Worm (Caenorhabditis elegans) whole organism, L1 larva: Measurements from ENCODE around the gene Y37E11AR.7.

Experiments
- C34B4.2 ChIP-seq: sonication (generic microtip); optimal IDR thresholded peaks from 2 replicates; lab custom pipeline; 2017; ENCODE audit warnings: mild to moderate bottlenecking, missing genetic modification characterization, missing compliant biosample characterization
- F16B12.6 ChIP-seq: fragments of 150-350 bp; optimal IDR thresholded peaks from 2 replicates; lab custom pipeline; 2014; ENCODE audit warnings: missing biosample characterization, missing genetic modification characterization
- alr-1 ChIP-seq: fragments of 200-800 bp; sonication (Bioruptor generic); optimal IDR thresholded peaks from 2 replicates; lab custom pipeline; 2018; ENCODE audit warnings: borderline replicate concordance, mild to moderate bottlenecking, missing genetic modification characterization, missing compliant biosample characterization
- ceh-63 ChIP-seq: fragments of 200-800 bp; sonication (Bioruptor generic); optimal IDR thresholded peaks from 2 replicates; lab custom pipeline; 2018; ENCODE audit warnings: mild to moderate bottlenecking, missing genetic modification characterization, missing compliant biosample characterization
- ceh-8 ChIP-seq: fragments of 200-800 bp; sonication (Bioruptor generic); optimal IDR thresholded peaks from 2 replicates; lab custom pipeline; 2018; ENCODE audit warnings: mild to moderate bottlenecking, missing genetic modification characterization, moderate library complexity, missing compliant biosample characterization
- ceh-82 ChIP-seq, 3 experiments: fragments of 150-350 bp in 1 of 3; sonication (generic microtip) in 2 of 3; optimal IDR thresholded peaks; 2 replicates each; lab custom pipeline; 2014 to 2017; ENCODE audit warnings: missing biosample characterization in 3 of 3, missing genetic modification characterization in 3 of 3
- ceh-88 ChIP-seq: fragments of 200-800 bp; sonication (Bioruptor generic); IDR thresholded peaks from 2 replicates; pipeline ENCODE4 v1.3.6; 2022; ENCODE audit warnings: missing genetic modification characterization, missing compliant biosample characterization
- ceh-90 ChIP-seq: sonication (generic microtip); optimal IDR thresholded peaks from 2 replicates; lab custom pipeline; 2016; ENCODE audit warnings: missing genetic modification characterization, missing compliant biosample characterization
- ces-1 ChIP-seq: fragments of 150-350 bp; optimal IDR thresholded peaks from 2 replicates; lab custom pipeline; 2014; ENCODE audit warnings: missing biosample characterization, missing genetic modification reagents, missing genetic modification characterization
- dsc-1 ChIP-seq: sonication (generic microtip); optimal IDR thresholded peaks from 2 replicates; lab custom pipeline; 2016; ENCODE audit warnings: mild to moderate bottlenecking, missing genetic modification characterization, missing compliant biosample characterization
- efl-1 ChIP-seq, 4 experiments: fragments of 150-350 bp; optimal IDR thresholded peaks in 3 of 4; peaks in 1 of 4; 1 replicate in 1 of 4; 2 replicates in 3 of 4; lab custom pipeline; 2014; ENCODE audit warnings: missing biosample characterization in 2 of 4, missing genetic modification characterization in 2 of 4, missing genetic modification reagents in 2 of 4
- egl-13 ChIP-seq: sonication (generic microtip); optimal IDR thresholded peaks from 2 replicates; lab custom pipeline; 2016; ENCODE audit warnings: missing genotype, missing genetic modification reagents, missing genetic modification characterization, missing compliant biosample characterization
- elt-3 ChIP-seq, 6 experiments: fragments of 150-350 bp in 1 of 6; sonication (generic microtip); optimal IDR thresholded peaks; 2 replicates each; lab custom pipeline; 2017 to 2018; ENCODE audit warnings: missing biosample characterization in 6 of 6, missing genetic modification characterization in 6 of 6, inconsistent platforms in 1 of 6
- fkh-4 ChIP-seq: sonication (generic microtip); optimal IDR thresholded peaks from 2 replicates; lab custom pipeline; 2016; ENCODE audit warnings: missing compliant biosample characterization, missing genetic modification characterization, borderline replicate concordance
- fkh-8 ChIP-seq: sonication (generic microtip); optimal IDR thresholded peaks from 2 replicates; lab custom pipeline; 2016; ENCODE audit warnings: mild to moderate bottlenecking, missing genetic modification characterization, missing compliant biosample characterization
- grh-1 ChIP-seq: fragments of 200-800 bp; sonication (Bioruptor generic); IDR thresholded peaks from 2 replicates; pipeline ENCODE4 v1.3.6; 2022; ENCODE audit warnings: missing genetic modification reagents, missing genetic modification characterization, missing compliant biosample characterization
- hlh-17 ChIP-seq: fragments of 200-800 bp; sonication (Bioruptor generic); optimal IDR thresholded peaks from 2 replicates; lab custom pipeline; 2018; ENCODE audit warnings: missing genetic modification characterization, mild to moderate bottlenecking, missing compliant biosample characterization, moderate library complexity, borderline replicate concordance
- hlh-4 ChIP-seq: sonication (generic microtip); optimal IDR thresholded peaks from 2 replicates; lab custom pipeline; 2016; ENCODE audit warnings: mild to moderate bottlenecking, missing genetic modification characterization, missing compliant biosample characterization
- jun-1 ChIP-seq: fragments of 150-350 bp; optimal IDR thresholded peaks from 2 replicates; lab custom pipeline; 2014; ENCODE audit warnings: missing biosample characterization, missing genetic modification reagents, missing genetic modification characterization
- lin-14 ChIP-seq: fragments of 200-800 bp; sonication (Bioruptor generic); optimal IDR thresholded peaks from 2 replicates; lab custom pipeline; 2018; ENCODE audit warnings: mild to moderate bottlenecking, missing genetic modification characterization, moderate library complexity, missing compliant biosample characterization
- lin-15B ChIP-seq: fragments of 150-350 bp; sonication (generic microtip); optimal IDR thresholded peaks from 3 replicates; lab custom pipeline; 2014; ENCODE audit warnings: missing biosample characterization, missing genetic modification characterization
- lin-35 ChIP-seq, 2 experiments: fragments of 150-350 bp; optimal IDR thresholded peaks; 2 replicates each; lab custom pipeline; 2014; ENCODE audit warnings: missing biosample characterization in 2 of 2, missing genetic modification characterization in 2 of 2, missing genetic modification reagents in 2 of 2
- lin-39 ChIP-seq: fragments of 150-350 bp; optimal IDR thresholded peaks from 2 replicates; lab custom pipeline; 2014; ENCODE audit warnings: missing biosample characterization, missing genetic modification reagents, missing genetic modification characterization
- lir-3 ChIP-seq: sonication (generic microtip); optimal IDR thresholded peaks from 2 replicates; lab custom pipeline; 2016; ENCODE audit warnings: mild to moderate bottlenecking, missing genetic modification characterization, moderate library complexity, missing compliant biosample characterization; ENCODE audit not compliant: poor library complexity
- lsy-2 ChIP-seq, 2 experiments: fragments of 150-350 bp; optimal IDR thresholded peaks; 2 replicates each; lab custom pipeline; 2014; ENCODE audit warnings: missing biosample characterization in 2 of 2, missing genetic modification characterization in 2 of 2
- mdl-1 ChIP-seq, 2 experiments: fragments of 150-350 bp; optimal IDR thresholded peaks; 2 replicates each; lab custom pipeline; 2014 to 2017; ENCODE audit warnings: missing biosample characterization in 2 of 2, missing genetic modification characterization in 2 of 2, inconsistent platforms in 1 of 2
- mep-1 ChIP-seq: fragments of 150-350 bp; optimal IDR thresholded peaks from 2 replicates; lab custom pipeline; 2014; ENCODE audit warnings: missing biosample characterization, missing genetic modification characterization
- nhr-12 ChIP-seq: sonication (generic microtip); optimal IDR thresholded peaks from 2 replicates; lab custom pipeline; 2017; ENCODE audit warnings: missing biosample characterization, missing genetic modification characterization
- nhr-19 ChIP-seq: fragments of 200-800 bp; sonication (Bioruptor generic); conservative IDR thresholded peaks from 2 replicates; pipeline ENCODE4 v1.3.6; 2022; ENCODE audit warnings: missing genetic modification characterization, missing compliant biosample characterization
- nhr-20 ChIP-seq: sonication (generic microtip); optimal IDR thresholded peaks from 2 replicates; lab custom pipeline; 2016; ENCODE audit warnings: mild to moderate bottlenecking, missing genetic modification characterization, missing compliant biosample characterization
- nhr-28 ChIP-seq: fragments of 150-350 bp; optimal IDR thresholded peaks from 2 replicates; lab custom pipeline; 2014; ENCODE audit warnings: missing biosample characterization, missing genetic modification characterization
- nhr-47 ChIP-seq: sonication (generic microtip); optimal IDR thresholded peaks from 2 replicates; lab custom pipeline; 2016; ENCODE audit warnings: mild to moderate bottlenecking, missing genetic modification characterization, moderate library complexity, missing compliant biosample characterization
- nhr-71 ChIP-seq: sonication (generic microtip); optimal IDR thresholded peaks from 2 replicates; lab custom pipeline; 2016; ENCODE audit warnings: mild to moderate bottlenecking, missing genetic modification characterization, moderate library complexity, missing compliant biosample characterization
- nhr-76 ChIP-seq: sonication (generic microtip); optimal IDR thresholded peaks from 2 replicates; lab custom pipeline; 2017; ENCODE audit warnings: missing biosample characterization, missing genetic modification characterization
- nhr-77 ChIP-seq: fragments of 150-350 bp; optimal IDR thresholded peaks from 2 replicates; lab custom pipeline; 2014; ENCODE audit warnings: missing biosample characterization, missing genetic modification characterization
- pax-3 ChIP-seq: fragments of 200-800 bp; sonication (Bioruptor generic); optimal IDR thresholded peaks from 2 replicates; lab custom pipeline; 2018; ENCODE audit warnings: mild to moderate bottlenecking, missing genetic modification characterization, moderate library complexity, missing compliant biosample characterization
- pqm-1 ChIP-seq: sonication (generic microtip); optimal IDR thresholded peaks from 3 replicates; lab custom pipeline; 2017; ENCODE audit warnings: missing biosample characterization, missing genetic modification characterization
- rnt-1 ChIP-seq: sonication (generic microtip); optimal IDR thresholded peaks from 2 replicates; lab custom pipeline; 2016; ENCODE audit warnings: mild to moderate bottlenecking, missing genetic modification characterization, moderate library complexity, missing compliant biosample characterization
- skn-1 ChIP-seq: fragments of 150-350 bp; optimal IDR thresholded peaks from 2 replicates; lab custom pipeline; 2014; ENCODE audit warnings: missing biosample characterization, missing genetic modification characterization
- snpc-4 ChIP-seq: fragments of 150-350 bp; optimal IDR thresholded peaks from 2 replicates; lab custom pipeline; 2014; ENCODE audit warnings: missing biosample characterization, missing genetic modification characterization
- snu-23 ChIP-seq: sonication (generic microtip); optimal IDR thresholded peaks from 2 replicates; lab custom pipeline; 2016; ENCODE audit warnings: missing genetic modification characterization, missing compliant biosample characterization
- sox-4 ChIP-seq: sonication (generic microtip); optimal IDR thresholded peaks from 2 replicates; lab custom pipeline; 2016; ENCODE audit warnings: missing genetic modification characterization, missing compliant biosample characterization
- sup-37 ChIP-seq: fragments of 200-800 bp; sonication (Bioruptor generic); optimal IDR thresholded peaks from 2 replicates; lab custom pipeline; 2018; ENCODE audit warnings: mild to moderate bottlenecking, missing genetic modification characterization, missing compliant biosample characterization
- swsn-7 ChIP-seq: sonication (generic microtip); optimal IDR thresholded peaks from 2 replicates; lab custom pipeline; 2016; ENCODE audit warnings: missing genetic modification characterization, missing compliant biosample characterization
- tbx-2 ChIP-seq: sonication (generic microtip); optimal IDR thresholded peaks from 2 replicates; lab custom pipeline; 2016; ENCODE audit warnings: missing genetic modification characterization, missing compliant biosample characterization
- tlp-1 ChIP-seq: fragments of 150-350 bp; optimal IDR thresholded peaks from 2 replicates; lab custom pipeline; 2014; ENCODE audit warnings: missing biosample characterization, missing genetic modification characterization
- unc-130 ChIP-seq: fragments of 150-350 bp; optimal IDR thresholded peaks from 2 replicates; lab custom pipeline; 2017; ENCODE audit warnings: missing biosample characterization, missing genetic modification characterization, inconsistent platforms
- unc-62 ChIP-seq: fragments of 150-350 bp; optimal IDR thresholded peaks from 2 replicates; lab custom pipeline; 2014; ENCODE audit warnings: missing biosample characterization, missing genetic modification reagents, missing genetic modification characterization
- unc-98 ChIP-seq: fragments of 200-800 bp; sonication (Bioruptor generic); IDR thresholded peaks from 2 replicates; pipeline ENCODE4 v1.3.6; 2022; ENCODE audit warnings: missing genetic modification characterization, missing compliant biosample characterization
- vab-15 ChIP-seq: sonication (generic microtip); optimal IDR thresholded peaks from 2 replicates; lab custom pipeline; 2017; ENCODE audit warnings: missing genotype, mild to moderate bottlenecking, missing genetic modification characterization, missing compliant biosample characterization
- zip-4 ChIP-seq: fragments of 200-800 bp; sonication (Bioruptor generic); optimal IDR thresholded peaks from 2 replicates; lab custom pipeline; 2018; ENCODE audit warnings: mild to moderate bottlenecking, missing genetic modification characterization, moderate library complexity, missing compliant biosample characterization
- ztf-4 ChIP-seq: fragments of 150-350 bp; optimal IDR thresholded peaks from 2 replicates; lab custom pipeline; 2014; ENCODE audit warnings: missing biosample characterization, missing genetic modification characterization

Gene Y37E11AR.7

DNA sequence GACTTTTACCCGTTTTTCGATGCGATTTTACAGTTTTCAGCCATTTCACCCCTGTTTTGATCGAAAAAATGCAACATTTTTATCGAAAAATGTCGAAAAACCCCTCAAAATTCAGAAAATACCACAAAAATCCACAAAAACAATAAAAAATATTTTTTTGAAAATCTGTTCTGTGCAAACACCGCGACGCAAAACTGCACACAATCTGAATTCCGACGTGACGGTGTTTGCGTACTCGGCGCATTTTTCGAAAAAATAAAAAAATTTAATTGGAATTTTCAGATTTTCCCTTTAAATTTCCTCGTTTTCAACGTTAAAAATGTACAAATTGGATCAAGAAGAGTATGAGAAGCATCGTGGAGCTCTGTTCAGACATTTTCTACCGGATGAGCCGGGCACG lies 29.4 kb downstream of the Y37E11AR.7 start, which contains the start of gene smgl-2 (continued):
- peak; percentile 71 for TF ChIP-seq nhr-19 (GFP tag; lab: Robert Waterston, UW)
- TF ChIP-seq nhr-20 (tag; lab: Kevin White, UChicago), result peak; percentile 76
- peak; percentile 53 for TF ChIP-seq ceh-8 (GFP tag; lab: Kevin White, UChicago)
- TF ChIP-seq nhr-71 (tag; lab: Kevin White, UChicago), result peak; percentile 86
- peak; percentile 65 for TF ChIP-seq egl-13 (tag; lab: Kevin White, UChicago)
- peak; percentile 86 to 88 for TF ChIP-seq lsy-2 (tag; optimal IDR thresholded peaks at IDR 0.05; lab: Kevin White, UChicago)
- TF ChIP-seq pax-3 (tag; lab: Kevin White, UChicago), result peak; percentile 50
- TF ChIP-seq zip-4 (GFP tag; lab: Kevin White, UChicago), result peak; percentile 69
- TF ChIP-seq lin-35 (GFP tag; optimal IDR thresholded peaks at IDR 0.05; lab: Kevin White, UChicago), result peak; percentile 74 to 88
- TF ChIP-seq elt-3 (tag; optimal IDR thresholded peaks at IDR 0.05; lab: Kevin White, UChicago), result peak in 2 of 6 experiments; percentile 46 to 53
- no peak for TF ChIP-seq lir-3 (tag; lab: Kevin White, UChicago)
- no peak for TF ChIP-seq hlh-17
- no peak for TF ChIP-seq pqm-1
- TF ChIP-seq dsc-1 (tag; lab: Kevin White, UChicago), result peak; percentile 82
- TF ChIP-seq tlp-1, result no peak
- peak; percentile 52; the same call in 1 of the 2 replicates for TF ChIP-seq ceh-88 (GFP tag; lab: Robert Waterston, UW)
- no peak for TF ChIP-seq rnt-1 (tag; lab: Kevin White, UChicago)
- no peak for TF ChIP-seq fkh-4 (tag; lab: Kevin White, UChicago)
- no peak for TF ChIP-seq C34B4.2
- TF ChIP-seq lin-14 (GFP tag; lab: Kevin White, UChicago), result no peak
- peak; percentile 100 for TF ChIP-seq F16B12.6 (tag; lab: Kevin White, UChicago)
- peak; percentile 97 for TF ChIP-seq mep-1 (tag; lab: Kevin White, UChicago)
- peak; percentile 63 for TF ChIP-seq snpc-4 (tag; lab: Kevin White, UChicago)
- peak; percentile 51 to 82 (median 77) for TF ChIP-seq ceh-82 (tag; optimal IDR thresholded peaks at IDR 0.05; lab: Kevin White, UChicago)
- TF ChIP-seq skn-1 (tag; lab: Kevin White, UChicago), result peak; percentile 47
- TF ChIP-seq efl-1 (optimal IDR thresholded peaks at IDR 0.05; lab: Kevin White, UChicago), result peak; percentile 73 to 87
- TF ChIP-seq efl-1 (GFP tag; optimal IDR thresholded peaks at IDR 0.05 in 1 of 2; lab: Kevin White, UChicago), result peak; percentile 88 to 99
- no peak for TF ChIP-seq hlh-4 (tag; lab: Kevin White, UChicago)
- TF ChIP-seq lin-15B, result peak; percentile 80
- no peak for TF ChIP-seq nhr-77 (tag; lab: Kevin White, UChicago)
- no peak for TF ChIP-seq sup-37
- TF ChIP-seq ceh-90 (tag; lab: Kevin White, UChicago), result no peak
- TF ChIP-seq nhr-47 (tag; lab: Kevin White, UChicago), result peak; percentile 88
- TF ChIP-seq grh-1 (GFP tag; lab: Robert Waterston, UW), result peak; percentile 64
- peak; percentile 44 for TF ChIP-seq sox-4 (tag; lab: Kevin White, UChicago)
- no peak for TF ChIP-seq unc-98 (GFP tag; lab: Robert Waterston, UW)
- no peak for TF ChIP-seq ceh-63 (GFP tag; lab: Kevin White, UChicago)
- no peak for TF ChIP-seq nhr-28 (tag; lab: Kevin White, UChicago)
- peak; percentile 82 for TF ChIP-seq swsn-7 (tag; lab: Kevin White, UChicago)
- peak; percentile 90 for TF ChIP-seq snu-23
- TF ChIP-seq unc-130 (tag; lab: Kevin White, UChicago), result peak; percentile 48
- no peak for TF ChIP-seq ces-1 (GFP tag; lab: Kevin White, UChicago)
- TF ChIP-seq alr-1, result no peak
- no peak for TF ChIP-seq unc-62
- no peak for TF ChIP-seq vab-15
- TF ChIP-seq jun-1, result peak; percentile 50
- peak in 1 of 2 experiments; percentile 64 for TF ChIP-seq mdl-1 (tag; optimal IDR thresholded peaks at IDR 0.05; lab: Kevin White, UChicago)
- peak; percentile 71 for TF ChIP-seq lin-39 (tag; lab: Kevin White, UChicago)
- no peak for TF ChIP-seq ztf-4
- peak; percentile 82 for TF ChIP-seq tbx-2 (tag; lab: Kevin White, UChicago)
- TF ChIP-seq nhr-76 (tag; lab: Kevin White, UChicago), result no peak
- peak; percentile 66 for TF ChIP-seq fkh-8 (tag; lab: Kevin White, UChicago)
- TF ChIP-seq nhr-12, result no peak
